Worm (Caenorhabditis elegans): ENCODE data around the gene F28C6.9.

DNA sequence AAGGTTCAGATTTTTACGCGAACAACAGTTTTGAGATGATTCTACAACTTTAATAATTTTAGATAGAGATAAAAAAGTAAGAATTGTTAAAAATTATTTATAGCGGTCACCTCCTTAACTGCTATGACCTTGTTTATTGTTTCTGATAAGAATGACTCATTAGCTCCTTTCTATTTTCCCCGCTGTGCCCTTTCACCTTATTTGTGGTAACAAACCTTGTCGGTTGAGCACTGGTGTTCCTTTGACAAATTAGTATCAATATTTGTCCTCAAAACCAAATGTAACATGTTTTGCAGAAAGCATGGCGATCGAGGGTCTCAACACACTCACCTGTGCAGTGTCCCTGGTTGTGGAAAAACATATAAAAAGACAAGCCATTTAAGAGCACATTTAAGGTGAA is 16.6 kb upstream of the F28C6.9 start:
- no peak for TF ChIP-seq ama-1 (optimal IDR thresholded peaks at IDR 0.05)
- TF ChIP-seq pes-1 (GFP tag; IDR thresholded peaks at IDR 0.05), result no peak
- no peak for TF ChIP-seq aly-1 (tag; optimal IDR thresholded peaks at IDR 0.05)
- TF ChIP-seq hnd-1 (tag; optimal IDR thresholded peaks at IDR 0.05), result no peak
- no peak for TF ChIP-seq ceh-36 (tag; optimal IDR thresholded peaks at IDR 0.05)
- no peak for TF ChIP-seq flt-1 (GFP tag; IDR thresholded peaks at IDR 0.05)
- no peak for TF ChIP-seq tra-4 (tag; optimal IDR thresholded peaks at IDR 0.05)

Data from whole organism, early embryonic.